Fruit fly (Drosophila melanogaster) Kc167 (cell line): Measurements from ENCODE around the gene dob.

ENCODE experiments used
- Myc ChIP-seq: fragments of >200 bp; optimal IDR thresholded peaks from 2 replicates; lab custom pipeline; 2017; ENCODE audit warnings: missing external identifiers
- Sin3A ChIP-seq: fragments of >200 bp; optimal IDR thresholded peaks from 2 replicates; lab custom pipeline; 2018; ENCODE audit warnings: missing external identifiers
- h ChIP-seq: fragments of >200 bp; optimal IDR thresholded peaks from 3 replicates; lab custom pipeline; 2018; ENCODE audit warnings: missing external identifiers
- insv ChIP-seq: fragments of >200 bp; optimal IDR thresholded peaks from 3 replicates; lab custom pipeline; 2018; ENCODE audit warnings: missing external identifiers
- psq ChIP-seq: fragments of >200 bp; optimal IDR thresholded peaks from 2 replicates; lab custom pipeline; 2017; ENCODE audit warnings: missing external identifiers
- ttk ChIP-seq: sonication (Bioruptor generic); optimal IDR thresholded peaks from 2 replicates; lab custom pipeline; 2017; ENCODE audit warnings: missing external identifiers

dm6 chrX:15069417-15069896 is 2.6 kb downstream of the dob start:
- TF ChIP-seq Myc (lab: Kevin White, UChicago), result no peak
- TF ChIP-seq h (lab: Kevin White, UChicago), result no peak
- no peak for TF ChIP-seq ttk (lab: Kevin White, UChicago)
- TF ChIP-seq insv (lab: Kevin White, UChicago), result no peak
- no peak for TF ChIP-seq Sin3A
- TF ChIP-seq psq (lab: Kevin White, UChicago), result no peak
